Worm (Caenorhabditis elegans) whole organism, young adult: Measurements from ENCODE around the gene cct-5.

Experiments used
- B0035.1 ChIP-seq: sonication (generic microtip); optimal IDR thresholded peaks from 2 replicates; lab custom pipeline; 2016; ENCODE audit warnings: missing genetic modification characterization, mild to moderate bottlenecking, missing compliant biosample characterization, missing genotype, missing genetic modification reagents
- C06A6.2 ChIP-seq: fragments of 200-800 bp; sonication (Bioruptor generic); conservative IDR thresholded peaks from 2 replicates; pipeline ENCODE4 v1.3.6; 2022; ENCODE audit warnings: missing genetic modification characterization, missing compliant biosample characterization
- F37B4.10 ChIP-seq: fragments of 200-800 bp; sonication (Bioruptor generic); IDR thresholded peaks from 2 replicates; pipeline ENCODE4 v1.3.6; 2022; ENCODE audit warnings: missing genetic modification characterization, missing compliant biosample characterization
- F52B5.7 ChIP-seq: sonication (generic microtip); optimal IDR thresholded peaks from 2 replicates; lab custom pipeline; 2016; ENCODE audit warnings: mild to moderate bottlenecking, missing genetic modification characterization, missing compliant biosample characterization
- F55B11.4 ChIP-seq: sonication (generic microtip); optimal IDR thresholded peaks from 2 replicates; lab custom pipeline; 2016; ENCODE audit warnings: missing compliant biosample characterization, missing genetic modification characterization, borderline replicate concordance; ENCODE audit not compliant: insufficient read depth
- F57C9.4 ChIP-seq: sonication (generic microtip); optimal IDR thresholded peaks from 2 replicates; lab custom pipeline; 2017; ENCODE audit warnings: mild to moderate bottlenecking, missing genetic modification characterization, missing compliant biosample characterization
- T26A5.8 ChIP-seq: sonication (generic microtip); optimal IDR thresholded peaks from 2 replicates; lab custom pipeline; 2016; ENCODE audit warnings: missing genetic modification characterization, missing compliant biosample characterization
- ZK185.1 ChIP-seq: sonication (generic microtip); optimal IDR thresholded peaks from 2 replicates; lab custom pipeline; 2016; ENCODE audit warnings: mild to moderate bottlenecking, missing genetic modification characterization, missing compliant biosample characterization; ENCODE audit not compliant: poor library complexity, severe bottlenecking
- atf-7 ChIP-seq: sonication (generic microtip); optimal IDR thresholded peaks from 2 replicates; lab custom pipeline; 2017; ENCODE audit warnings: mild to moderate bottlenecking, missing genetic modification characterization, missing compliant biosample characterization
- athp-1 ChIP-seq: sonication (generic microtip); optimal IDR thresholded peaks from 2 replicates; lab custom pipeline; 2017; ENCODE audit warnings: mild to moderate bottlenecking, missing genetic modification characterization, missing compliant biosample characterization
- attf-5 ChIP-seq: fragments of 200-800 bp; sonication (Bioruptor generic); optimal IDR thresholded peaks from 2 replicates; lab custom pipeline; 2018; ENCODE audit warnings: mild to moderate bottlenecking, missing genetic modification characterization, missing compliant biosample characterization
- bed-1 ChIP-seq: fragments of 200-800 bp; sonication (Bioruptor generic); IDR thresholded peaks from 2 replicates; pipeline ENCODE4 v1.3.6; 2022; ENCODE audit warnings: missing genetic modification reagents, missing genetic modification characterization, missing compliant biosample characterization
- ccch-3 ChIP-seq: fragments of 200-800 bp; sonication (Bioruptor generic); optimal IDR thresholded peaks from 2 replicates; lab custom pipeline; 2018; ENCODE audit warnings: mild to moderate bottlenecking, missing genetic modification characterization, missing compliant biosample characterization
- cebp-1 ChIP-seq, 2 experiments: fragments of 200-800 bp in 1 of 2; sonication (Bioruptor generic) in 1 of 2; sonication (generic microtip) in 1 of 2; IDR thresholded peaks in 1 of 2; optimal IDR thresholded peaks in 1 of 2; 2 replicates each; pipeline versions ENCODE4 v1.3.6 to Lab custom; 2017 to 2022; ENCODE audit warnings: missing compliant biosample characterization in 2 of 2, missing genetic modification characterization in 2 of 2, mild to moderate bottlenecking in 1 of 2, missing genetic modification reagents in 1 of 2, moderate library complexity in 1 of 2
- cebp-2 ChIP-seq: fragments of 200-800 bp; sonication (Bioruptor generic); IDR thresholded peaks from 2 replicates; pipeline ENCODE4 v1.3.6; 2022; ENCODE audit warnings: missing genetic modification characterization, missing compliant biosample characterization
- ceh-100 ChIP-seq: fragments of 200-800 bp; sonication (Bioruptor generic); IDR thresholded peaks from 2 replicates; pipeline ENCODE4 v1.3.6; 2022; ENCODE audit warnings: missing genetic modification reagents, missing genetic modification characterization, missing compliant biosample characterization
- ceh-27 ChIP-seq: fragments of 200-800 bp; sonication (Bioruptor generic); optimal IDR thresholded peaks from 2 replicates; lab custom pipeline; 2018; ENCODE audit warnings: mild to moderate bottlenecking, missing genetic modification characterization, moderate library complexity, missing compliant biosample characterization
- chd-7 ChIP-seq: sonication (generic microtip); optimal IDR thresholded peaks from 2 replicates; lab custom pipeline; 2016; ENCODE audit warnings: mild to moderate bottlenecking, missing genetic modification characterization, moderate library complexity, missing compliant biosample characterization
- dpff-1 ChIP-seq: sonication (generic microtip); optimal IDR thresholded peaks from 2 replicates; lab custom pipeline; 2017; ENCODE audit warnings: mild to moderate bottlenecking, missing genetic modification characterization, missing compliant biosample characterization
- egrh-3 ChIP-seq: fragments of 200-800 bp; sonication (Bioruptor generic); IDR thresholded peaks from 2 replicates; pipeline ENCODE4 v1.3.6; 2022; ENCODE audit warnings: missing genetic modification reagents, missing genetic modification characterization, missing compliant biosample characterization
- ekl-4 ChIP-seq: fragments of 200-800 bp; sonication (Bioruptor generic); IDR thresholded peaks from 2 replicates; pipeline ENCODE4 v1.3.6; 2022; ENCODE audit warnings: missing genetic modification reagents, missing genetic modification characterization, missing compliant biosample characterization
- him-1 ChIP-seq: sonication (generic microtip); optimal IDR thresholded peaks from 2 replicates; lab custom pipeline; 2016; ENCODE audit warnings: missing genotype, missing genetic modification reagents, missing genetic modification characterization, missing compliant biosample characterization
- hlh-12 ChIP-seq: sonication (generic microtip); optimal IDR thresholded peaks from 2 replicates; lab custom pipeline; 2016; ENCODE audit warnings: missing genetic modification characterization, missing compliant biosample characterization
- hmg-1.2 ChIP-seq: fragments of 200-800 bp; sonication (Bioruptor generic); IDR thresholded peaks from 2 replicates; pipeline ENCODE4 v1.3.6; 2022; ENCODE audit warnings: missing genetic modification reagents, missing genetic modification characterization, missing compliant biosample characterization
- hmg-20 ChIP-seq: fragments of 200-800 bp; sonication (Bioruptor generic); IDR thresholded peaks from 2 replicates; pipeline ENCODE4 v1.3.6; 2022; ENCODE audit warnings: missing genetic modification reagents, missing genetic modification characterization, missing compliant biosample characterization
- lag-1 ChIP-seq: fragments of 200-800 bp; sonication (Bioruptor generic); IDR thresholded peaks from 2 replicates; pipeline ENCODE4 v1.3.6; 2022; ENCODE audit warnings: missing genetic modification reagents, missing genetic modification characterization, missing compliant biosample characterization
- let-526 ChIP-seq: fragments of 200-800 bp; sonication (Bioruptor generic); IDR thresholded peaks from 2 replicates; pipeline ENCODE4 v1.3.6; 2022; ENCODE audit warnings: missing genetic modification reagents, missing genetic modification characterization, missing compliant biosample characterization
- lin-26 ChIP-seq: fragments of 200-800 bp; sonication (Bioruptor generic); IDR thresholded peaks from 2 replicates; pipeline ENCODE4 v1.3.6; 2022; ENCODE audit warnings: missing genetic modification reagents, missing genetic modification characterization, missing compliant biosample characterization
- lir-1 ChIP-seq: fragments of 200-800 bp; sonication (Bioruptor generic); conservative IDR thresholded peaks from 2 replicates; pipeline ENCODE4 v1.3.6; 2022; ENCODE audit warnings: missing genetic modification reagents, missing genetic modification characterization, missing compliant biosample characterization
- madf-10 ChIP-seq: sonication (generic microtip); optimal IDR thresholded peaks from 2 replicates; lab custom pipeline; 2016; ENCODE audit warnings: mild to moderate bottlenecking, missing genetic modification characterization, missing compliant biosample characterization
- madf-3 ChIP-seq: fragments of 200-800 bp; sonication (Bioruptor generic); IDR thresholded peaks from 2 replicates; pipeline ENCODE4 v1.3.6; 2022; ENCODE audit warnings: missing genetic modification reagents, missing genetic modification characterization, missing compliant biosample characterization
- mel-28 ChIP-seq: sonication (generic microtip); optimal IDR thresholded peaks from 2 replicates; lab custom pipeline; 2016; ENCODE audit warnings: borderline replicate concordance, mild to moderate bottlenecking, missing genetic modification characterization, missing compliant biosample characterization
- mes-4 ChIP-seq: sonication (generic microtip); optimal IDR thresholded peaks from 2 replicates; lab custom pipeline; 2016; ENCODE audit warnings: missing genotype, missing genetic modification characterization, missing compliant biosample characterization
- mxl-1 ChIP-seq: sonication (generic microtip); optimal IDR thresholded peaks from 2 replicates; lab custom pipeline; 2016; ENCODE audit warnings: missing genetic modification characterization, missing compliant biosample characterization
- nfya-1 ChIP-seq: sonication (generic microtip); optimal IDR thresholded peaks from 2 replicates; lab custom pipeline; 2017; ENCODE audit warnings: antibody characterized with exemption, missing compliant biosample characterization, missing genetic modification characterization, borderline replicate concordance; ENCODE audit not compliant: insufficient read depth
- nfyb-1 ChIP-seq: fragments of 200-800 bp; sonication (Bioruptor generic); IDR thresholded peaks from 2 replicates; pipeline ENCODE4 v1.3.6; 2022; ENCODE audit warnings: missing genetic modification reagents, missing genetic modification characterization, missing compliant biosample characterization
- nhr-90 ChIP-seq: sonication (generic microtip); optimal IDR thresholded peaks from 2 replicates; lab custom pipeline; 2016; ENCODE audit warnings: missing genotype, mild to moderate bottlenecking, missing genetic modification characterization, missing compliant biosample characterization
- pbrm-1 ChIP-seq: fragments of 200-800 bp; sonication (Bioruptor generic); IDR thresholded peaks from 2 replicates; pipeline ENCODE4 v1.3.6; 2022; ENCODE audit warnings: missing genetic modification reagents, missing genetic modification characterization, missing compliant biosample characterization
- pha-4 ChIP-seq: fragments of 150-350 bp; sonication (generic microtip); optimal IDR thresholded peaks from 2 replicates; lab custom pipeline; 2014; ENCODE audit warnings: missing biosample characterization, missing genetic modification reagents, missing genetic modification characterization
- sdz-38 ChIP-seq: sonication (generic microtip); optimal IDR thresholded peaks from 2 replicates; lab custom pipeline; 2016; ENCODE audit warnings: missing genotype, missing genetic modification characterization, missing compliant biosample characterization
- sea-2 ChIP-seq: fragments of 200-800 bp; sonication (Bioruptor generic); IDR thresholded peaks from 2 replicates; pipeline ENCODE4 v1.3.6; 2022; ENCODE audit warnings: missing genetic modification characterization, missing compliant biosample characterization
- snpc-1.1 ChIP-seq: sonication (generic microtip); optimal IDR thresholded peaks from 2 replicates; lab custom pipeline; 2017; ENCODE audit warnings: missing genetic modification characterization, mild to moderate bottlenecking, missing compliant biosample characterization, antibody characterized with exemption, moderate library complexity, missing genotype, missing genetic modification reagents; ENCODE audit not compliant: insufficient read depth
- snpc-1.3 ChIP-seq: sonication (generic microtip); optimal IDR thresholded peaks from 2 replicates; lab custom pipeline; 2017; ENCODE audit warnings: missing genetic modification characterization, mild to moderate bottlenecking, missing compliant biosample characterization, antibody characterized with exemption, moderate library complexity, missing genotype, missing genetic modification reagents; ENCODE audit not compliant: insufficient read depth
- snpc-3.4 ChIP-seq: sonication (generic microtip); optimal IDR thresholded peaks from 2 replicates; lab custom pipeline; 2017; ENCODE audit warnings: missing genetic modification characterization, mild to moderate bottlenecking, missing compliant biosample characterization, antibody characterized with exemption, moderate library complexity, missing genotype, missing genetic modification reagents
- tbp1 ChIP-seq: fragments of 200-800 bp; sonication (Bioruptor generic); optimal IDR thresholded peaks from 2 replicates; lab custom pipeline; 2018; ENCODE audit warnings: mild to moderate bottlenecking, missing genetic modification characterization, missing compliant biosample characterization
- unc-62 ChIP-seq: fragments of 150-350 bp; optimal IDR thresholded peaks from 2 replicates; lab custom pipeline; 2014; ENCODE audit warnings: missing biosample characterization, missing genetic modification reagents, missing genetic modification characterization
- zfh-2 ChIP-seq: fragments of 200-800 bp; sonication (Bioruptor generic); conservative IDR thresholded peaks from 2 replicates; pipeline ENCODE4 v1.3.6; 2022; ENCODE audit warnings: missing genetic modification reagents, missing genetic modification characterization, missing compliant biosample characterization
- ztf-22 ChIP-seq: fragments of 200-800 bp; sonication (Bioruptor generic); optimal IDR thresholded peaks from 2 replicates; lab custom pipeline; 2018; ENCODE audit warnings: mild to moderate bottlenecking, missing genetic modification characterization, moderate library complexity, missing compliant biosample characterization
- ztf-6 ChIP-seq: fragments of 200-800 bp; sonication (Bioruptor generic); IDR thresholded peaks from 2 replicates; pipeline ENCODE4 v1.3.6; 2022; ENCODE audit warnings: missing genetic modification reagents, missing genetic modification characterization, missing compliant biosample characterization

cct-5 gene

DNA sequence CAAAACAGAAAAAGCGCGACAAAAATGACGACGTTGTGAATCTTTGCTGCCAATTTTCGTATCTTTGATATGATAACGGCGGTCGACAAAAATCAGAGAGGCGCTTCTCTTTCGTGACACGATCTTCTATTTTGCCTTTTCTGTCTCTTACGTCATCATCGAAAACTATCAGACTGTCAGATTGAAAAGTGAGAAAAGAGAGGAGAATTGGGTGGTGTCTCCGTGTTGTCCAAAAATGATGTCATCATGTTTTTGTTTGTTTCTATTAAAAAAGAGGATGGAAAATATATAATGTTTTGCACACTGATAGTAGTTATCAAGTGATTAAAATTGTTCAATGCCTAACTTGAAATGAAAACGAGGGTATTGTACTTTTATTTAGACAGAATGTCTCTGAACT lies 11.8 kb downstream of the cct-5 start (continued):
- TF ChIP-seq pha-4 (no peak), sdz-38 (tag; lab: Kevin White, UChicago) (no peak), sea-2 (no peak), B0035.1 (tag; lab: Kevin White, UChicago) (no peak), hlh-12 (tag; lab: Kevin White, UChicago) (no peak), lin-26 (GFP tag; lab: Robert Waterston, UW) (no peak), C06A6.2 (no peak), mes-4 (tag; lab: Kevin White, UChicago) (no peak), hmg-1.2 (GFP tag; lab: Robert Waterston, UW) (no peak), egrh-3 (GFP tag; lab: Robert Waterston, UW) (no peak), snpc-1.3 (no peak), mxl-1 (no peak), nfyb-1 (peak; percentile 82), madf-3 (GFP tag; lab: Robert Waterston, UW) (no peak), let-526 (0 out of 2 replicates have a peak, but pooled peaks have one; percentile 20), F37B4.10 (no peak), unc-62 (GFP tag; lab: Kevin White, UChicago) (peak; percentile 87), T26A5.8 (tag; lab: Kevin White, UChicago) (no peak), lir-1 (no peak), him-1 (tag; lab: Kevin White, UChicago) (no peak), hmg-20 (GFP tag; lab: Robert Waterston, UW) (no peak), F55B11.4 (no peak), tbp1 (GFP tag; lab: Kevin White, UChicago) (peak; percentile 42), chd-7 (tag; lab: Kevin White, UChicago) (peak; percentile 19), atf-7 (tag; lab: Kevin White, UChicago) (peak; percentile 98), attf-5 (GFP tag; lab: Kevin White, UChicago) (peak; percentile 39), dpff-1 (tag; lab: Kevin White, UChicago) (no peak), ceh-100 (GFP tag; lab: Robert Waterston, UW) (no peak), madf-10 (tag; lab: Kevin White, UChicago) (peak; percentile 20), nfya-1 (tag; lab: Kevin White, UChicago) (no peak), snpc-3.4 (no peak), pbrm-1 (GFP tag; lab: Robert Waterston, UW) (0 out of 2 replicates have a peak, but pooled peaks have one; percentile 13), lag-1 (GFP tag; lab: Robert Waterston, UW) (no peak), bed-1 (no peak), F52B5.7 (tag; lab: Kevin White, UChicago) (no peak), snpc-1.1 (tag; lab: Kevin White, UChicago) (no peak), athp-1 (tag; lab: Kevin White, UChicago) (no peak), ztf-22 (GFP tag; lab: Kevin White, UChicago) (peak; percentile 69), ztf-6 (GFP tag; lab: Robert Waterston, UW) (no peak), nhr-90 (tag; lab: Kevin White, UChicago) (peak; percentile 53), F57C9.4 (tag; lab: Kevin White, UChicago) (no peak), ZK185.1 (tag; lab: Kevin White, UChicago) (peak; percentile 63), cebp-1 (GFP tag; IDR thresholded peaks at IDR 0.05; lab: Robert Waterston, UW) (no peak), cebp-1 (tag; optimal IDR thresholded peaks at IDR 0.05; lab: Kevin White, UChicago) (peak; percentile 44), zfh-2 (GFP tag; lab: Robert Waterston, UW) (no peak), ekl-4 (GFP tag; lab: Robert Waterston, UW) (no peak), ccch-3 (GFP tag; lab: Kevin White, UChicago) (no peak), cebp-2 (no peak), ceh-27 (no peak), mel-28 (no peak)
